Fruit fly (Drosophila melanogaster): Measurements from ENCODE around the gene Tudor-SN.
A peak's percentile ranks its signal among the peaks of the same experiment; 100 is the strongest.

Gene Tudor-SN

DNA sequence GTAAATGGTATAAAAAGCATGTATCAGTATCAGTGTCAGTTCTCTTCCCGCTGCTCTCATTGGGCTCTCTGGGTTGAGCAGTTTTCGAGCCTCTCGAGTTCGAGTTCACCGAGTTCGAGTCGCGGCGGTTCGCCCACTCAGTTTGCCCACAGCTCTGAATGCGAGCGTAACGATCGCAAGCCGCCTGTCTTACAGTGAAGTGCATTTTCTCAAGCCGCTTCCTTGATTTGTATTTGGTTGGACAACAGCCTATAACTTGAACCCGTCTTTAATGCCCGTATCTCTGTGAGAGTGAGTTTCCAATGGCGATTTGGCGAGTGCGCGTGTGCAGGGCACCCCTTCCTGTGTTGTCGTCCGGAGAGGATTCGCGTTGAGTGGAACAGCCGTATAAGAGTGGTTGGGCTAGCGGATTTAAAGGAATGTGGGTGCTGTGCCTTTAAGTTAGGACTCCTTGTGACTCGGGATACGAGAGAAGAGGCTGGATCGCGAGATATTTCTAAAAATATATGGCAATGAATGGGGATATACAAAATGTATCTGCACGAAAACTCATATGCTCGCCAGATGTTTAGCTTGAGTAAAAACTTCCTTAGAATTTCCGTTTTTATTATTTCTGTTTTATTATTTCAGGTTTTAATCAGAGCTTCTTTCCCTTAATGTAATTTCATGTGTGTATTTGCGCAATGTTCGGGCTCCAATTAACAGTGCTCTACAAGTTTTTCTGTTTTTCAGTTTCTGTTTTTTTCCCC, 7.5 kb upstream of the Tudor-SN start (continued):
- TF ChIP-seq CG11093 (GFP tag; IDR thresholded peaks at IDR 0.05): no peak
- TF ChIP-seq Ravus (GFP tag; IDR thresholded peaks at IDR 0.05): no peak
- TF ChIP-seq CG16863 (GFP tag; optimal IDR thresholded peaks at IDR 0.05): no peak
- no peak for TF ChIP-seq ash1 (GFP tag; optimal IDR thresholded peaks at IDR 0.05)
- no peak for TF ChIP-seq exex (tag; optimal IDR thresholded peaks at IDR 0.05)
- TF ChIP-seq rib (GFP tag; IDR thresholded peaks at IDR 0.05): no peak
- TF ChIP-seq CG12155 (GFP tag; optimal IDR thresholded peaks at IDR 0.05): no peak
- no peak for TF ChIP-seq CG18764 (GFP tag; optimal IDR thresholded peaks at IDR 0.05)
- no peak for TF ChIP-seq al (GFP tag; IDR thresholded peaks at IDR 0.05)
- no peak for TF ChIP-seq hkb (optimal IDR thresholded peaks at IDR 0.05)
- TF ChIP-seq hkb (GFP tag; IDR thresholded peaks at IDR 0.05): no peak; the same call in 1 of the 2 replicates
- no peak for TF ChIP-seq CG13123 (GFP tag; optimal IDR thresholded peaks at IDR 0.05)
- 0 out of 2 replicates have a peak, but pooled peaks have one; percentile 17 for TF ChIP-seq hbn (GFP tag; IDR thresholded peaks at IDR 0.05; ENCODE audit: partially characterized antibody)

DNA sequence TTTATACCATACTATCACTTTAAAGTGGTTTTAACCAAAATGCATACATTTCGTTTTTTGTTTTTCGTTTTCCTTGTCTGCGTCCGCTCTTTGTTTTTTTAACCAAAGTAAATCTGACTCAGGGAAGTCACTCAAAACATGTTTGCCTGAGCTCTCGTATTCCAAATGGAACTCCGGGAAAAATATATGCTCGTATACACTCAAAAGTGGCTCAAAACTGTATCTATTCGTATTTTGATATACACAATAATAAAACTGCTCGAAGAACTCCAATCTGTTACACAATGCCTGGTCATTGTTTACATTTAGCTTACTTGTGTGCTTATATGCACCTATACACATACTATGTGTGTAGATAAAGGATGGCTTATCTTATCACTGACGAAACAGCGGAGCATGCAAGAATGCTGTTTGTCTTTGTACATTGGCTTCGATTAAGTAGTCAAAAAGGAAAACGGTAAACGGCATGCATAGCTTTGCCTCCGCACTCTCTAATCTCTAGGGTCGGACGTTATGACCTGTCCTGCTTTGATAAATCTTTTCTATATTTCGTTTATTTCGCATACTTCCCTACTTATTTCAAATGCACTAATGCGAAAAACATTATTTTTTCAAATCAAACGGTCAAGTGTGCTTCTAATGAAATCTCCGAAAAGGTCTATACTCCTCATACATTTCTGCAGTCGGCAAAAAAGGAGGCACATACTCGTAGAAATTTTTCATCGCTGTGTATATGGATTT, 6.8 kb upstream of the Tudor-SN start, which contains the start of gene miple2:
miple2 (plus strand) TSS at position 441 of the 741 bp plus-strand sequence.
- TF ChIP-seq seq (GFP tag; IDR thresholded peaks at IDR 0.05) (no peak), crol (GFP tag; IDR thresholded peaks at IDR 0.05) (no peak), cas (GFP tag; IDR thresholded peaks at IDR 0.05) (no peak), CG8089 (GFP tag; optimal IDR thresholded peaks at IDR 0.05) (peak; percentile 43), Dll (GFP tag; IDR thresholded peaks at IDR 0.05; ENCODE audit: partially characterized antibody) (no peak), CG10654 (GFP tag; optimal IDR thresholded peaks at IDR 0.05) (no peak), NFAT (GFP tag; IDR thresholded peaks at IDR 0.05) (no peak), Bdp1 (GFP tag; optimal IDR thresholded peaks at IDR 0.05) (no peak), crp (GFP tag; optimal IDR thresholded peaks at IDR 0.05) (no peak), sens (GFP tag) (peak; percentile 84), H15 (GFP tag; IDR thresholded peaks at IDR 0.05) (no peak), Atf6 (GFP tag; IDR thresholded peaks at IDR 0.05) (peak; percentile 10; the same call in 1 of the 2 replicates), HmgZ (tag; optimal IDR thresholded peaks at IDR 0.05) (no peak), CG11456 (GFP tag; IDR thresholded peaks at IDR 0.05) (no peak), CG10321 (GFP tag; IDR thresholded peaks at IDR 0.05) (no peak), CG14860 (GFP tag; IDR thresholded peaks at IDR 0.05; ENCODE audit: partially characterized antibody) (no peak), CG3163 (GFP tag; optimal IDR thresholded peaks at IDR 0.05) (peak; percentile 1), cato (GFP tag; optimal IDR thresholded peaks at IDR 0.05; ENCODE audit: borderline replicate concordance) (no peak), dpn (GFP tag; optimal IDR thresholded peaks at IDR 0.05) (peak; percentile 13 to 38), CG12659 (GFP tag; optimal IDR thresholded peaks at IDR 0.05) (peak; percentile 52), Hmr (GFP tag; optimal IDR thresholded peaks at IDR 0.05) (peak; percentile 66), BEAF-32 (GFP tag; optimal IDR thresholded peaks at IDR 0.05) (no peak), Nf-YB (GFP tag; optimal IDR thresholded peaks at IDR 0.05) (peak; percentile 26), ash1 (GFP tag; optimal IDR thresholded peaks at IDR 0.05) (no peak), otp (GFP tag; IDR thresholded peaks at IDR 0.05) (no peak), CG8290 (GFP tag; optimal IDR thresholded peaks at IDR 0.05) (peak; percentile 18), CG8290 (tag; optimal IDR thresholded peaks at IDR 0.05) (peak; percentile 46 to 79), pnt (GFP tag; optimal IDR thresholded peaks at IDR 0.05) (no peak), kay (GFP tag; optimal IDR thresholded peaks at IDR 0.05) (peak; percentile 28), CHES-1-like (GFP tag; optimal IDR thresholded peaks at IDR 0.05) (peak; percentile 6), CG10209 (GFP tag; optimal IDR thresholded peaks at IDR 0.05) (peak; percentile 59), fd3F (GFP tag; optimal IDR thresholded peaks at IDR 0.05) (peak; percentile 8), CG6765 (GFP tag; optimal IDR thresholded peaks at IDR 0.05) (peak; percentile 38), Hmx (GFP tag; optimal IDR thresholded peaks at IDR 0.05) (peak; percentile 28), Mrtf (GFP tag; IDR thresholded peaks at IDR 0.05) (no peak), gcm (GFP tag; optimal IDR thresholded peaks at IDR 0.05) (no peak), maf-S (GFP tag; optimal IDR thresholded peaks at IDR 0.05) (peak; percentile 2)
